Worm (Caenorhabditis elegans): ENCODE measurements around the gene tomm-7.
A peak's percentile ranks its signal among the peaks of the same experiment; 100 is the strongest.

The tomm-7 gene

DNA sequence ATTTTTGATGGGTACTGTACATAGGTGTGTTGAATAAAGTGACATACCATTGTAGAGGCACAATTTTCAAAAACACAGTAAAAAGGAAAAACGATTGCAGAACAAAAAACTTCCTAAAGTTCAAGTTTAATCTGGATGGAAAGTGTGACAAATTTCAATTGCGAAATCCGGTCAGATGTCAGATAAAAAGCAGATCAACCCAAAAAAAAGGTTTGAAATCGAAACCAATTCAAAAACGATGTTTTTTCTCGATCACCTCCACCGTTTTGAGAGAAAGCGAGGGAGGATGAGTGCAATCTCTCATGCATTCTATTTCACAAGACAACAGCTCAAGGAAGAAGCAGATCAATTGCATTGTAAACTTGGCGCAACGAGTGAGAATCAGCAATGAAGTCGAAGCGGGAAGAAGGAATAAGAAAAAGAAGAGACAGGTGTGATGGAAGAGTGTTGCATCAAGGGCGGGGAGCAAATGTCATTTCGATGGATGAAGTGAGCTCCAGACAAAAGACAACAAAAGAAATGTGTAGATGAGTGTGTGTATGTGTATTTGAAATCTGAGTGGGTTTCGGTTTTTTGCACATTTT, 20.8 kb downstream of the tomm-7 start:
- TF ChIP-seq unc-55 (GFP tag; optimal IDR thresholded peaks at IDR 0.05) (peak; percentile 72), nhr-232 (tag; optimal IDR thresholded peaks at IDR 0.05) (no peak), ceh-18 (tag; optimal IDR thresholded peaks at IDR 0.05) (peak; percentile 75), hlh-15 (tag; optimal IDR thresholded peaks at IDR 0.05) (no peak), nfya-1 (tag; optimal IDR thresholded peaks at IDR 0.05) (no peak), T23F11.4 (GFP tag; optimal IDR thresholded peaks at IDR 0.05) (no peak), rnt-1 (tag; optimal IDR thresholded peaks at IDR 0.05) (peak; percentile 46)

ce11 chrIII:7882900-7883299, 23.5 kb downstream of the tomm-7 start, which contains the start of gene ZK688.9:
Gene ZK688.9 (minus strand): TSS chrIII:7883000.
- TF ChIP-seq gmeb-2 (tag; optimal IDR thresholded peaks at IDR 0.05) = no peak
- no peak for TF ChIP-seq ceh-2 (tag; optimal IDR thresholded peaks at IDR 0.05)
- TF ChIP-seq K09A11.1 (tag; optimal IDR thresholded peaks at IDR 0.05; ENCODE audit: insufficient read depth) = no peak
- no peak for TF ChIP-seq hlh-8 (tag; optimal IDR thresholded peaks at IDR 0.05)
- no peak for TF ChIP-seq F13H6.1 (tag; optimal IDR thresholded peaks at IDR 0.05)
- no peak for TF ChIP-seq hlh-13 (GFP tag; optimal IDR thresholded peaks at IDR 0.05)
- TF ChIP-seq ceh-30 (tag; optimal IDR thresholded peaks at IDR 0.05) = no peak
- TF ChIP-seq elt-2 (tag; optimal IDR thresholded peaks at IDR 0.05) = no peak
- TF ChIP-seq pat-9 (tag; optimal IDR thresholded peaks at IDR 0.05) = no peak
- no peak for TF ChIP-seq T23F11.4 (GFP tag; optimal IDR thresholded peaks at IDR 0.05)
- no peak for TF ChIP-seq lim-6 (tag; optimal IDR thresholded peaks at IDR 0.05)
- TF ChIP-seq ceh-48 (tag; optimal IDR thresholded peaks at IDR 0.05) = no peak
- no peak for TF ChIP-seq pag-3 (tag; optimal IDR thresholded peaks at IDR 0.05; ENCODE audit: borderline replicate concordance)
- no peak for TF ChIP-seq zip-5 (tag; optimal IDR thresholded peaks at IDR 0.05)
- no peak for TF ChIP-seq dve-1 (tag; optimal IDR thresholded peaks at IDR 0.05)
- TF ChIP-seq ceh-18 (tag; optimal IDR thresholded peaks at IDR 0.05) = no peak
- no peak for TF ChIP-seq ceh-45 (GFP tag; IDR thresholded peaks at IDR 0.05)
- no peak for TF ChIP-seq sdc-2 (tag; optimal IDR thresholded peaks at IDR 0.05)
- TF ChIP-seq pros-1 (tag; optimal IDR thresholded peaks at IDR 0.05) = no peak

DNA sequence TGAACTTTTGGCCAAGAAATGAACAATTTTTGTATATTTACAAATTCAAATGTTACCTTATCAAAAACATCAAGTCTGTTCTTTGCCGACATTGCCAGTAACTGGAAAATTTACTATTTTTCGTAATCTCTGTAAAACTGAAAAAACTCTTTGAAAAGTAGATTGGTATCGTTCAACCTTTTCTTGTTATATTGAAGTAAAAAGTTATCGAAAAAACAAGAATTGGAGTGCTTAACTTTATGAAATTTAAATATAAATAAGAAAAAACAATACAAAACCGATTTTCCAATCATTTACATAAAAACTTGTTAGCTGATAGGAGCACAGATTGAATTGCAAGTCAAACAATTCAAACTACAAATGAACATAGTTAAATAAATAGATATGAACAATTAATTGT, 25.4 kb downstream of the tomm-7 start, which contains the start of gene ZK688.11:
TSS of gene ZK688.11 (minus strand) at position 101 of the 400 bp plus-strand sequence.
- TF ChIP-seq sdc-2 (tag; optimal IDR thresholded peaks at IDR 0.05) (no peak), fkh-6 (tag; optimal IDR thresholded peaks at IDR 0.05) (no peak)

ce11 chrIII:7889036-7889435, 29.6 kb downstream of the tomm-7 start:
- TF ChIP-seq unc-42 (tag; optimal IDR thresholded peaks at IDR 0.05) (no peak), mec-3 (tag; optimal IDR thresholded peaks at IDR 0.05; ENCODE audit: borderline replicate concordance) (no peak), elt-2 (tag; optimal IDR thresholded peaks at IDR 0.05) (no peak), ceh-48 (tag; optimal IDR thresholded peaks at IDR 0.05) (no peak)

ce11 chrIII:7891573-7892306, 32.3 kb downstream of the tomm-7 start, which contains the start of the genes ZK688.5 and fahd-1:
Gene ZK688.5 (minus strand): TSS chrIII:7891623.
Gene fahd-1 (plus strand): TSS chrIII:7892256.
- TF ChIP-seq hlh-15 (tag; optimal IDR thresholded peaks at IDR 0.05) = no peak
- TF ChIP-seq F13H6.1 (tag; optimal IDR thresholded peaks at IDR 0.05) = peak; percentile 19
- no peak for TF ChIP-seq fkh-6 (tag; optimal IDR thresholded peaks at IDR 0.05)
- peak; percentile 16 for TF ChIP-seq syd-9 (tag; optimal IDR thresholded peaks at IDR 0.05)
- TF ChIP-seq nfya-1 (tag; optimal IDR thresholded peaks at IDR 0.05) = peak; percentile 91
- no peak for TF ChIP-seq pqm-1 (tag; optimal IDR thresholded peaks at IDR 0.05)
- no peak for TF ChIP-seq ttx-3 (tag; optimal IDR thresholded peaks at IDR 0.05)
- TF ChIP-seq tbx-2 (tag; optimal IDR thresholded peaks at IDR 0.05) = peak; percentile 63
- TF ChIP-seq unc-55 (GFP tag; optimal IDR thresholded peaks at IDR 0.05) = peak; percentile 66
- TF ChIP-seq elt-2 (tag; optimal IDR thresholded peaks at IDR 0.05) = peak; percentile 65
- TF ChIP-seq tbx-7 (tag; optimal IDR thresholded peaks at IDR 0.05) = no peak
- TF ChIP-seq ceh-14 (tag; optimal IDR thresholded peaks at IDR 0.05) = peak; percentile 36
- TF ChIP-seq ceh-6 (GFP tag; optimal IDR thresholded peaks at IDR 0.05) = no peak
- TF ChIP-seq ceh-18 (tag; optimal IDR thresholded peaks at IDR 0.05) = peak; percentile 79
- TF ChIP-seq ceh-31 (tag; optimal IDR thresholded peaks at IDR 0.05) = peak; percentile 78
- TF ChIP-seq zip-5 (tag; optimal IDR thresholded peaks at IDR 0.05) = no peak
- peak; percentile 61 for TF ChIP-seq hlh-30 (tag; optimal IDR thresholded peaks at IDR 0.05; ENCODE audit: insufficient read depth)
- TF ChIP-seq ets-4 (tag; optimal IDR thresholded peaks at IDR 0.05) = peak; percentile 21
- TF ChIP-seq ceh-2 (tag; optimal IDR thresholded peaks at IDR 0.05) = peak; percentile 31
- TF ChIP-seq ceh-34 (tag; optimal IDR thresholded peaks at IDR 0.05) = peak; percentile 80
- peak; percentile 61 for TF ChIP-seq rnt-1 (tag; optimal IDR thresholded peaks at IDR 0.05)
- TF ChIP-seq unc-3 (GFP tag; conservative IDR thresholded peaks at IDR 0.05) = no peak
- TF ChIP-seq unc-3 (tag; optimal IDR thresholded peaks at IDR 0.05) = no peak
- TF ChIP-seq hlh-13 (GFP tag; optimal IDR thresholded peaks at IDR 0.05) = no peak
- no peak for TF ChIP-seq ceh-24 (tag; optimal IDR thresholded peaks at IDR 0.05)
